Worm (Caenorhabditis elegans): Measurements from ENCODE around the gene F17C11.26.

DNA sequence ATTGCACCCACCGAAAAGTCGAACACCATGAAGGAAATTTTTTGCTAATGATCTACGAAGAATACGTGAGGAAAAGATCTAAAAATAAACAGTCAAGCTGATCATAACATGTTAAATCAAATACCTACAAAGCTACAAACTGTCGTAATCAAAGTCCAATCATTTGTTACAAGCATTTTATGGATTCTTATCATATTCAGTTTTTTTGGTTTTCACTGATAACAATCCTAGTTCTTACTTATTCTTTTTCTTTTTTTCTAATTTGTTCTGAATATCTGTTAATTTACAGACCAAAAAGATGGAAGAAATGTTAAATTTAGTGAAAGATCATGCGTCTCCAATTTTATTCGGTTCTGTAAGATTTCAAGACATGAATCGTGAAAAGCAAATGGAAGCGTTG lies 13.6 kb downstream of the F17C11.26 start, which contains the start of gene F17C11.6:
- TF ChIP-seq ceh-30 (tag; optimal IDR thresholded peaks at IDR 0.05) = no peak
- TF ChIP-seq fkh-10 (GFP tag; optimal IDR thresholded peaks at IDR 0.05) = no peak
- no peak for TF ChIP-seq pqm-1 (tag; optimal IDR thresholded peaks at IDR 0.05)

All from whole organism, late embryonic.